Fruit fly (Drosophila melanogaster): ENCODE results near the gene Atg14.
A peak's percentile ranks its signal among the peaks of the same experiment; 100 is the strongest.

The Atg14 gene

DNA sequence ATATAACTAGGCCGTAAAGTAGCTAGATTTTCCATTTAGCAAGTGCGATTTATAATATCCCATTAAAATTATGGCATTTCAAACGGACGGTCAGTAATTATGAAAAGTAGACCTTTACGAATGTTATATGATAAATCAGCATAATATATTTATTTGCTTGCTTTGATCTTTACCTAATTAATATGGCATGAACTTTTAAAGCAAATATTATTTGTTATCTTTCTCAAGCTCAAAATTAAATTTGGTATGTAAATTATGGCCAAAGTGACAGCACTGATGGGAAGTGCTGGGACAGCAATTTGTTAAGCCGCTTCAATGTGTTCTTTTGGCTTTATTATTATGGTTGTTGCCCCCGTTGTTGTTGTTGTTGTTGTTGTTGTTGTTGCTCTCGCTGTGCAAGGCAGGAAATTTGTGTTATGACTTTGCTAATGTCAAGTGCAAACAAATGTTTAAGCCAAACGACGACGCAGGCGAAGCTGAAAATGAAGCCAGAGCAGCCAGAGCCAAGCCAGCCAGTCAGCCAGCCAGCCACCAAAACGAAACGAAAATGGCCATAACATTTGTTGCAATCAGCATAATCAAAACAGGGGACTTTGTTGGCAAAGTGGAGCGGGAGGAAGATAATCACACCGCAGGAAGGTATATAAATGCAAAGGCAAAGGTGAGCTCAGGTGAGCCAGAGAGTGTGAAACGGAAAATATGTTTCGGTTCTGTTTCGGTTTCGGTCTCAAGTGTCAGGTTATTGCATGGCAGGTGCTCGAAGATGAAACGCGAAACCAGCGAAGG, 33.5 kb upstream of the Atg14 start:
- TF ChIP-seq tj (GFP tag; optimal IDR thresholded peaks at IDR 0.05) (peak; percentile 96), bab1 (GFP tag; optimal IDR thresholded peaks at IDR 0.05) (no peak)

dm6 chr3R:29083459-29084457, 32.4 kb upstream of the Atg14 start:
- TF ChIP-seq CG7045 (GFP tag; optimal IDR thresholded peaks at IDR 0.05): peak; percentile 2
- no peak for TF ChIP-seq pad (GFP tag; optimal IDR thresholded peaks at IDR 0.05)
- no peak for TF ChIP-seq Hr96 (GFP tag; optimal IDR thresholded peaks at IDR 0.05)
- no peak for TF ChIP-seq CG33017 (tag; optimal IDR thresholded peaks at IDR 0.05)
- no peak for TF ChIP-seq tj (GFP tag; optimal IDR thresholded peaks at IDR 0.05)
- peak; percentile 5 for TF ChIP-seq cic (GFP tag; optimal IDR thresholded peaks at IDR 0.05)
- TF ChIP-seq CG7101 (tag; optimal IDR thresholded peaks at IDR 0.05): no peak
- TF ChIP-seq Crg-1 (GFP tag; optimal IDR thresholded peaks at IDR 0.05): no peak
- TF ChIP-seq CG1620 (GFP tag; optimal IDR thresholded peaks at IDR 0.05): no peak
- TF ChIP-seq CG5204 (GFP tag; optimal IDR thresholded peaks at IDR 0.05): no peak
- TF ChIP-seq kay (GFP tag; ENCODE audit: borderline replicate concordance): peak; percentile 66
- no peak for TF ChIP-seq CG14711 (tag; optimal IDR thresholded peaks at IDR 0.05)
- TF ChIP-seq CG12768 (GFP tag; optimal IDR thresholded peaks at IDR 0.05): peak; percentile 51
- TF ChIP-seq Mnt (GFP tag; optimal IDR thresholded peaks at IDR 0.05): no peak

DNA sequence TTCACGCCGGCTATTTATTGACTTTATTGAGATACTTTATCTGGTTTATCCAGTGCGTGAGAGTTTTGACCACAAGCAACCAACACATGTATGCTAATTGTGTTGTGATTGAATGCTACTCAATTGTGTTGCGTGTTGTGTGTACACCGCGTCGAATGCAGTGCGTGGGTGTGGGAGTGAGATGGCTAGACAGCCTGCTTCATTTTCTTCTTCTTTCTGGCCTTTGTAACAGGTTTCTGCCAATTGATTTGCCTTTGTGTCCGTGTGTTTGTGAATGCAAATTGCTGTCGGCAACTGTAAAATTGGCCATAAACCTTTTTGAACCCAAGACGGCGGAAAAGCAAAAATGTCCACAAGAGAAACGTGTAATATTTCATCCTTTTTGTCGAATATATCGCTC, 29.3 kb upstream of the Atg14 start:
- TF ChIP-seq bab1 (GFP tag; optimal IDR thresholded peaks at IDR 0.05) (no peak), CG33017 (tag; optimal IDR thresholded peaks at IDR 0.05) (no peak), CG1620 (GFP tag; optimal IDR thresholded peaks at IDR 0.05) (no peak), CG7045 (GFP tag; optimal IDR thresholded peaks at IDR 0.05) (no peak)

DNA sequence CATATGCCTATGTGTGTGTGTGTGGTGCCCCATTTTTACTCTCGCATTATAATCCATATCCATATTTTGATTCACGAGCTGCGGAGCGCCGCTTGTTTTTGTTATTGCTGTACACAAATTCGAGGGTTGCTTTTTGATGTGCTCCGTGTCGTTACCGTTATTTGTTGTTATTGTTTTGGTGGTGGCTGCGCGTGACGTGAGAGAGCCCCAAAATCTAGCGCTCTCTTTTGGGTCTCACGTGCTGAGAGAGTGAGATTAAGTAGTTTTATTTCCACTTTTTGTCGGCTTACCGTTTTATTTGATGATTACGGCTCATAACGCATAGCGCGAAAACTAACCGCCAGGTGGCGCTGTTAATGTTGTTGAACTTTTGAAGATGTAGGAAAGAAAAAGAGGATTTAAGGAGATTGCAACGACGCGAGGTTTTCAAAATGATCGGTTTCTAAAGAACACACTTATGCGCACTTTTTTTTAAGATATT, 28.8 kb upstream of the Atg14 start:
- TF ChIP-seq kay (GFP tag; ENCODE audit: borderline replicate concordance) (peak; percentile 70), pad (GFP tag; optimal IDR thresholded peaks at IDR 0.05) (peak; percentile 13), CG14711 (tag; optimal IDR thresholded peaks at IDR 0.05) (no peak), bab1 (GFP tag; optimal IDR thresholded peaks at IDR 0.05) (no peak), ovo (GFP tag; optimal IDR thresholded peaks at IDR 0.05) (peak; percentile 6)

- TF ChIP-seq CG12768 (GFP tag; optimal IDR thresholded peaks at IDR 0.05): no peak
- TF ChIP-seq Crg-1 (GFP tag; optimal IDR thresholded peaks at IDR 0.05): no peak
- no peak for TF ChIP-seq ovo (GFP tag; optimal IDR thresholded peaks at IDR 0.05)
- no peak for TF ChIP-seq cnc (optimal IDR thresholded peaks at IDR 0.05)
- no peak for TF ChIP-seq CG7045 (GFP tag; optimal IDR thresholded peaks at IDR 0.05)
- no peak for TF ChIP-seq CG7101 (tag; optimal IDR thresholded peaks at IDR 0.05)
- no peak for TF ChIP-seq CG11617 (GFP tag; optimal IDR thresholded peaks at IDR 0.05)
- no peak for TF ChIP-seq Mnt (GFP tag; optimal IDR thresholded peaks at IDR 0.05)
- TF ChIP-seq CG1620 (GFP tag; optimal IDR thresholded peaks at IDR 0.05): no peak
- TF ChIP-seq CG14711 (tag; optimal IDR thresholded peaks at IDR 0.05): no peak
- TF ChIP-seq kay (GFP tag; ENCODE audit: borderline replicate concordance): no peak
- TF ChIP-seq bab1 (GFP tag; optimal IDR thresholded peaks at IDR 0.05): no peak
- TF ChIP-seq pad (GFP tag; optimal IDR thresholded peaks at IDR 0.05): no peak
- TF ChIP-seq toe (GFP tag; optimal IDR thresholded peaks at IDR 0.05): no peak
- TF ChIP-seq CG5204 (GFP tag; optimal IDR thresholded peaks at IDR 0.05): no peak
- no peak for TF ChIP-seq Hr96 (GFP tag; optimal IDR thresholded peaks at IDR 0.05)
These were observed 28.2 kb upstream of the Atg14 start for dm6 chr3R:29087926-29088487.

DNA sequence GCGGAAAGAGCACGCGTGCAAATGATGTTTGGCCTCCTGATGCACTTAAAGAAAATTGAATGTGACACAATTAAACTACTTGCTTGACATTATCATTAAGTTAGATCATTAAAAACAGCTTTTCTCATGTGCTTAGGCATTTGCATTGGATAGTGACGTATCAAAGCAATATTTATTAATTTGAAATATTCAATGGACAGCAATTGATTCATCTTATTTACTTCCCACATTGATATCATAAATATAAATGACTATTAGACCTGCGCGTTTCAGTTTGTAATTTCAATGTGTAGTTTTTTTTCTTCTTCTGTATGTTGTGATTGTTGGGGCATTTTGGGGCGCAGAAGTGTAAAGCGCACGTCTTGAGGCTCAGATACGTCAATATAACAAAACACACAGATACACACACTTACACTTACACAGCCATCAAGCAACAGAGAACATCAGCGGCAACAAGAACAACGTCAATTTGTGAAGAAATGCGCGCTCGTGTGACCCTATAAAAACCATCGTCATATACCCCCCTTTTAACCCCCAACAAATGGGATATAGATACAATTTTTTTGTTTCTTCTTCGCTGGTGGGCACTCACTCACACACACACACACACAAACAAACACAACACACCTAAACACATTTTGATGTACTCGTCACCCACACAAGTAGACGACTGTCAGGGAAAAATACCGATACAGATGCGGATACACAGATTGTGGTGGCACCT, 27.1 kb upstream of the Atg14 start:
- TF ChIP-seq Hr96 (GFP tag; optimal IDR thresholded peaks at IDR 0.05): no peak
- TF ChIP-seq toe (GFP tag; optimal IDR thresholded peaks at IDR 0.05): no peak
- peak; percentile 47 for TF ChIP-seq kay (GFP tag; ENCODE audit: borderline replicate concordance)
- no peak for TF ChIP-seq cnc (optimal IDR thresholded peaks at IDR 0.05)
- peak; percentile 7 for TF ChIP-seq CG5204 (GFP tag; optimal IDR thresholded peaks at IDR 0.05)
- TF ChIP-seq CG14711 (tag; optimal IDR thresholded peaks at IDR 0.05): peak; percentile 21
- TF ChIP-seq CG7045 (GFP tag; optimal IDR thresholded peaks at IDR 0.05): no peak

Measured in whole organism, adult.